Worm (Caenorhabditis elegans) whole organism, L4 larva: ENCODE results near the gene F08G2.4.

Source experiments
- F49E8.2 ChIP-seq: sonication (generic microtip); optimal IDR thresholded peaks from 2 replicates; lab custom pipeline; 2016; ENCODE audit warnings: missing compliant biosample characterization, mild to moderate bottlenecking, missing genetic modification characterization, borderline replicate concordance
- Y48G9A.11 ChIP-seq: fragments of 200-800 bp; sonication (Bioruptor generic); IDR thresholded peaks from 2 replicates; pipeline ENCODE4 v1.3.6; 2022; ENCODE audit warnings: missing genetic modification reagents, missing genetic modification characterization, missing compliant biosample characterization
- Y5F2A.4 ChIP-seq: fragments of 200-800 bp; sonication (Bioruptor generic); optimal IDR thresholded peaks from 2 replicates; lab custom pipeline; 2018; ENCODE audit warnings: mild to moderate bottlenecking, missing genetic modification characterization, missing compliant biosample characterization
- ZK546.5 ChIP-seq, 2 experiments: sonication (generic microtip); optimal IDR thresholded peaks; 2 replicates each; lab custom pipeline; 2017; ENCODE audit warnings: missing biosample characterization in 2 of 2, missing genetic modification characterization in 2 of 2
- aha-1 ChIP-seq: fragments of 150-350 bp; peaks from one replicate; lab custom pipeline; 2014; ENCODE audit warnings: missing biosample characterization, missing genetic modification characterization
- arid-1 ChIP-seq: fragments of 200-800 bp; sonication (Bioruptor generic); conservative IDR thresholded peaks from 2 replicates; pipeline ENCODE4 v1.3.6; 2022; ENCODE audit warnings: missing genetic modification reagents, missing genetic modification characterization, missing compliant biosample characterization
- ceh-20 ChIP-seq: fragments of 200-800 bp; sonication (Bioruptor generic); IDR thresholded peaks from 2 replicates; pipeline ENCODE4 v1.3.6; 2022; ENCODE audit warnings: missing genetic modification reagents, missing genetic modification characterization, missing compliant biosample characterization
- ceh-32 ChIP-seq: sonication (generic microtip); optimal IDR thresholded peaks from 2 replicates; lab custom pipeline; 2016; ENCODE audit warnings: mild to moderate bottlenecking, missing genetic modification characterization, missing compliant biosample characterization; ENCODE audit not compliant: poor library complexity
- ceh-44 ChIP-seq: fragments of 200-800 bp; sonication (Bioruptor generic); IDR thresholded peaks from 2 replicates; pipeline ENCODE4 v1.3.6; 2022; ENCODE audit warnings: missing genetic modification reagents, missing genetic modification characterization, missing compliant biosample characterization
- cey-2 ChIP-seq: sonication (generic microtip); optimal IDR thresholded peaks from 3 replicates; lab custom pipeline; 2017; ENCODE audit warnings: missing genetic modification characterization, mild to moderate bottlenecking, missing compliant biosample characterization, antibody characterized with exemption, borderline replicate concordance; ENCODE audit not compliant: insufficient read depth
- daf-8 ChIP-seq: fragments of 200-800 bp; sonication (Bioruptor generic); IDR thresholded peaks from 2 replicates; pipeline ENCODE4 v1.3.6; 2022; ENCODE audit warnings: missing genetic modification characterization, missing compliant biosample characterization
- dpl-1 ChIP-seq: fragments of 150-350 bp; optimal IDR thresholded peaks from 2 replicates; lab custom pipeline; 2014; ENCODE audit warnings: missing biosample characterization, missing genetic modification reagents, missing genetic modification characterization
- egl-43 ChIP-seq: fragments of 200-800 bp; sonication (Bioruptor generic); IDR thresholded peaks from 2 replicates; pipeline ENCODE4 v1.3.6; 2022; ENCODE audit warnings: missing genetic modification reagents, missing genetic modification characterization, missing compliant biosample characterization
- fkh-10 ChIP-seq: fragments of 150-350 bp; optimal IDR thresholded peaks from 2 replicates; lab custom pipeline; 2014; ENCODE audit warnings: missing biosample characterization, missing genetic modification reagents, missing genetic modification characterization
- hmg-1.1 ChIP-seq: fragments of 200-800 bp; sonication (Bioruptor generic); IDR thresholded peaks from 2 replicates; pipeline ENCODE4 v1.3.6; 2022; ENCODE audit warnings: missing genetic modification reagents, missing genetic modification characterization, missing compliant biosample characterization
- lin-1 ChIP-seq: fragments of 200-800 bp; sonication (Bioruptor generic); IDR thresholded peaks from 2 replicates; pipeline ENCODE4 v1.3.6; 2022; ENCODE audit warnings: missing genetic modification reagents, missing genetic modification characterization, missing compliant biosample characterization
- lin-38 ChIP-seq: fragments of 200-800 bp; sonication (Bioruptor generic); IDR thresholded peaks from 2 replicates; pipeline ENCODE4 v1.3.6; 2022; ENCODE audit warnings: missing genetic modification reagents, missing genetic modification characterization, missing compliant biosample characterization
- lin-39 ChIP-seq: fragments of 150-350 bp; optimal IDR thresholded peaks from 2 replicates; lab custom pipeline; 2014; ENCODE audit warnings: missing biosample characterization, missing genetic modification reagents, missing genetic modification characterization
- lsy-2 ChIP-seq, 2 experiments: fragments of 150-350 bp in 1 of 2; sonication (generic microtip) in 1 of 2; optimal IDR thresholded peaks; 2 replicates each; lab custom pipeline; 2014 to 2017; ENCODE audit warnings: missing biosample characterization in 2 of 2, missing genetic modification characterization in 2 of 2
- madf-5 ChIP-seq, 2 experiments: fragments of 200-800 bp; sonication (Bioruptor generic); IDR thresholded peaks; 2 replicates each; pipeline ENCODE4 v1.3.6; 2022; ENCODE audit warnings: missing compliant biosample characterization in 2 of 2, missing genetic modification characterization in 2 of 2
- nhr-102 ChIP-seq: sonication (generic microtip); optimal IDR thresholded peaks from 2 replicates; lab custom pipeline; 2016; ENCODE audit warnings: mild to moderate bottlenecking, missing genetic modification characterization, moderate library complexity, missing compliant biosample characterization
- nhr-11 ChIP-seq: fragments of 150-350 bp; optimal IDR thresholded peaks from 2 replicates; lab custom pipeline; 2014; ENCODE audit warnings: missing biosample characterization, missing genetic modification characterization
- nhr-111 ChIP-seq: fragments of 200-800 bp; sonication (Bioruptor generic); optimal IDR thresholded peaks from 2 replicates; lab custom pipeline; 2018; ENCODE audit warnings: mild to moderate bottlenecking, missing genetic modification characterization, missing compliant biosample characterization
- nhr-25 ChIP-seq: sonication (generic microtip); optimal IDR thresholded peaks from 2 replicates; lab custom pipeline; 2017; ENCODE audit warnings: missing genetic modification characterization, mild to moderate bottlenecking, missing compliant biosample characterization, antibody characterized with exemption, moderate library complexity, borderline replicate concordance; ENCODE audit not compliant: insufficient read depth
- nhr-41 ChIP-seq: fragments of 200-800 bp; sonication (Bioruptor generic); IDR thresholded peaks from 2 replicates; pipeline ENCODE4 v1.3.6; 2022; ENCODE audit warnings: missing genetic modification reagents, missing genetic modification characterization, missing compliant biosample characterization
- nhr-76 ChIP-seq: fragments of 150-350 bp; optimal IDR thresholded peaks from 2 replicates; lab custom pipeline; 2014; ENCODE audit warnings: missing biosample characterization, missing genetic modification characterization
- pha-4 ChIP-seq, 2 experiments: fragments of 150-350 bp in 1 of 2; fragments of 200-800 bp in 1 of 2; sonication (Bioruptor generic) in 1 of 2; IDR thresholded peaks in 1 of 2; optimal IDR thresholded peaks in 1 of 2; 2 replicates each; pipeline versions ENCODE4 v1.3.6 to Lab custom; 2014 to 2022; ENCODE audit warnings: missing genetic modification characterization in 2 of 2, missing genetic modification reagents in 2 of 2, missing biosample characterization in 1 of 2, missing compliant biosample characterization in 1 of 2
- php-3 ChIP-seq: fragments of 200-800 bp; sonication (Bioruptor generic); IDR thresholded peaks from 2 replicates; pipeline ENCODE4 v1.3.6; 2022; ENCODE audit warnings: missing genetic modification reagents, missing genetic modification characterization, missing compliant biosample characterization
- rbr-2 ChIP-seq: sonication (generic microtip); optimal IDR thresholded peaks from 2 replicates; lab custom pipeline; 2016; ENCODE audit warnings: missing genotype, missing genetic modification characterization, missing compliant biosample characterization
- saeg-2 ChIP-seq: fragments of 200-800 bp; sonication (Bioruptor generic); IDR thresholded peaks from 2 replicates; pipeline ENCODE4 v1.3.6; 2022; ENCODE audit warnings: missing genetic modification reagents, missing genetic modification characterization, missing compliant biosample characterization
- set-16 ChIP-seq: fragments of 200-800 bp; sonication (Bioruptor generic); IDR thresholded peaks from 2 replicates; pipeline ENCODE4 v1.3.6; 2022; ENCODE audit warnings: missing genetic modification reagents, missing genetic modification characterization, missing compliant biosample characterization
- snpc-4 ChIP-seq: fragments of 150-350 bp; optimal IDR thresholded peaks from 2 replicates; lab custom pipeline; 2014; ENCODE audit warnings: missing biosample characterization, missing genetic modification characterization
- unc-130 ChIP-seq: sonication (generic microtip); optimal IDR thresholded peaks from 2 replicates; lab custom pipeline; 2016; ENCODE audit warnings: missing genetic modification reagents, missing genetic modification characterization, missing compliant biosample characterization
- unc-39 ChIP-seq: sonication (generic microtip); optimal IDR thresholded peaks from 2 replicates; lab custom pipeline; 2017; ENCODE audit warnings: missing biosample characterization, missing genetic modification characterization
- unc-62 ChIP-seq, 3 experiments: fragments of 150-350 bp in 1 of 3; sonication (generic microtip); optimal IDR thresholded peaks in 2 of 3; peaks in 1 of 3; 1 replicate in 1 of 3; 2 replicates in 2 of 3; lab custom pipeline; 2014 to 2017; ENCODE audit warnings: missing biosample characterization in 3 of 3, missing genetic modification characterization in 3 of 3, missing genetic modification reagents in 3 of 3, missing genotype in 1 of 3
- zfp-2 ChIP-seq: sonication (generic microtip); optimal IDR thresholded peaks from 2 replicates; lab custom pipeline; 2016; ENCODE audit warnings: mild to moderate bottlenecking, missing genetic modification characterization, missing compliant biosample characterization
- zip-11 ChIP-seq: fragments of 200-800 bp; sonication (Bioruptor generic); IDR thresholded peaks from 2 replicates; pipeline ENCODE4 v1.3.6; 2022; ENCODE audit warnings: missing genetic modification characterization, missing compliant biosample characterization
- ztf-11 ChIP-seq: fragments of 150-350 bp; optimal IDR thresholded peaks from 2 replicates; lab custom pipeline; 2014; ENCODE audit warnings: missing biosample characterization, missing genetic modification characterization

F08G2.4 gene

DNA sequence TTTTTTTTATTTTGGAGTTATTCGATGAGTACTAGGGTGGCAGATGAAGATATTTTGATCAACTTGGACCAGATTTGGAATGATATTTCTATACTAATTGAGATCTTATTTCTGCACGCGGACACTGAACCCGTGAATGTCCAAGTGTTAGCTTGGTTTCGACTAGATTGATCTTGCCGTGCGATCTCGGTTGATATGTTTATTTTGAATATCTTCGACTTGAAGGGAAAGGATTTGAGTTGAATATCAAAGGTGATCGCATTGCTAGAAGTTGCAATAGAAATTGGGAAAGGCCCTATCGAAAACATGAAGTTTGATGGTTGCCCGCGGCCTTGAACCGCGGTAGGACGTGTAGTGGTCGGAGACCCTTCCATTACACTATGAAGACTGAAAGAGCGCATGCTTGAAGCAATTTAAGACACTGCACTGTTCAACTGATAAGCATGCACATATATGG, 49.6 kb upstream of the F08G2.4 start (continued):
- TF ChIP-seq fkh-10 (GFP tag; lab: Kevin White, UChicago) (no peak), unc-130 (GFP tag; lab: Kevin White, UChicago) (no peak), arid-1 (no peak), F49E8.2 (tag; lab: Kevin White, UChicago) (no peak), lin-1 (GFP tag; lab: Robert Waterston, UW) (0 out of 2 replicates have a peak, but pooled peaks have one; percentile 30), nhr-102 (tag; lab: Kevin White, UChicago) (peak; percentile 82), ZK546.5 (tag; optimal IDR thresholded peaks at IDR 0.05; lab: Kevin White, UChicago) (no peak), rbr-2 (tag; lab: Kevin White, UChicago) (peak; percentile 19), ztf-11 (tag; lab: Kevin White, UChicago) (no peak), nhr-25 (tag; lab: Kevin White, UChicago) (no peak), nhr-111 (GFP tag; lab: Kevin White, UChicago) (no peak), unc-39 (tag; lab: Kevin White, UChicago) (no peak), nhr-11 (tag; lab: Kevin White, UChicago) (no peak), aha-1 (tag; lab: Kevin White, UChicago) (peak; percentile 98), lin-39 (tag; lab: Kevin White, UChicago) (no peak)

DNA sequence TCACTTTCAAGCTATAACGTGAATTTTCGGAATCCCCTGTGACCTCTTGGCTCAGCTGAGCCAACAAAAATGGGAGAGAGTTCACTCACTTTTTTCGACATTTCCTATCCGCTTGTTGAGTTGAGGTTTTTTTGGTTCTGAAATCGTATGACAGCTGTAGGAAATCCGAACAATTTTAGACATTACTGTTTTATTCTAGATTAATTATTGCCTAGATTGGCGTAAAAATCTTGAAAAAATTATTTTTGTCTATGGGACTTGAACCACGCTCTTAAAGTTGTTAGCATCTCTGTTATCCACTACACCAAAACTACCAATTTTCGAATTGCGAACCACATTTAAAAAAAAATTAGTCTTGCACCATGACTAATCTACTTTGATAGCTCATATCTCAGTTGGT, 46.5 kb upstream of the F08G2.4 start, which contains the start of gene C01B9.4:
C01B9.4 (minus strand) TSS at position 101 of the 400 bp plus-strand sequence.
- TF ChIP-seq zfp-2 (tag; lab: Kevin White, UChicago), result no peak
- TF ChIP-seq ztf-11 (tag; lab: Kevin White, UChicago), result no peak
- no peak for TF ChIP-seq ceh-44 (GFP tag; lab: Robert Waterston, UW)
- TF ChIP-seq Y48G9A.11, result no peak
- TF ChIP-seq hmg-1.1 (GFP tag; lab: Robert Waterston, UW), result no peak
- no peak for TF ChIP-seq daf-8 (GFP tag; lab: Robert Waterston, UW)
- no peak for TF ChIP-seq lin-38 (GFP tag; lab: Robert Waterston, UW)
- TF ChIP-seq ceh-20 (GFP tag; lab: Robert Waterston, UW), result no peak

DNA sequence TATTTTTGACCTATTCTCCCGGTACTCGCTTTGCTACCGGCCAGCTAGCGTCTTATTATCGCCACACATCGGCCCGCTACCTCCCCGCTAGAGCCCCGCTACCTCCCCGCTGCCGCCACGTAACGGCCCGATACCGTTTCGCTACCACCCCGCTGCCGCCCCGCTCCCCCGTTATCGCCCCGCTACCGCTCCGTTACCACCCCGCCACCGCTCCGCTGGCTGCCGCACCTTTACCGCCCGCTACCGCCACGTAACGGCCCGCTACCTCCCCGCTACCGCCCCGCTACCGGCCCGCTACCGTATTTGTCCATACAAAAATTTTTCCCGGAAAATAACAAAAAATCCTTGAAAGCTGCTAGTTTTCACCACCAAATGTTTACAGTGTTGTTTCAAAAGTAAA, 44.8 kb upstream of the F08G2.4 start:
- TF ChIP-seq saeg-2 (0 out of 2 replicates have a peak, but pooled peaks have one; percentile 6), egl-43 (GFP tag; lab: Robert Waterston, UW) (peak; percentile 58; the same call in 1 of the 2 replicates), set-16 (GFP tag; lab: Robert Waterston, UW) (peak; percentile 98), nhr-111 (GFP tag; lab: Kevin White, UChicago) (no peak), pha-4 (GFP tag; IDR thresholded peaks at IDR 0.05; lab: Robert Waterston, UW) (peak; percentile 32; the same call in 1 of the 2 replicates), pha-4 (tag; optimal IDR thresholded peaks at IDR 0.05; lab: Kevin White, UChicago) (no peak)

DNA sequence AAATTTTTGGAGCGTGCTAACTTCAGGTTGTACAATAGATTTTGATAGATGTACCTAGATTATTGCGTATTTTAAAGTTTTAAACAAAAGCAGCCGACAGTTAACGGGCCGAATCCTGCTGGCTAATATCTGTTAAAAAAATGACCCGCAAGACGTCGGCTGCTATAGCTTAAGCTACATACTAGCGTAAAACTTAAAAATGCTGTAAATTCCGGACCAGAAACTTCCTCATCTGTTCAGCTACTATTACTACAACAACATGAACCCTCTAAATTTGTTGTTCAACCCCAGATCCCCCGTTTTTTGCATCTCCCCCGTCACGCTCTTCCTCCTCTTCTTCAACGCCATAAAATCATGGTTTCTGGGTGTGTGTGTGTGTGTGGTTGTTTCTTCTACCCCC, 43.5 kb upstream of the F08G2.4 start:
- no peak for TF ChIP-seq ceh-44 (GFP tag; lab: Robert Waterston, UW)
- peak in 1 of 2 experiments; percentile 91 for TF ChIP-seq unc-62 (GFP tag; optimal IDR thresholded peaks at IDR 0.05 in 1 of 2; lab: Kevin White, UChicago)
- no peak for TF ChIP-seq unc-62 (tag; optimal IDR thresholded peaks at IDR 0.05; lab: Kevin White, UChicago)

DNA sequence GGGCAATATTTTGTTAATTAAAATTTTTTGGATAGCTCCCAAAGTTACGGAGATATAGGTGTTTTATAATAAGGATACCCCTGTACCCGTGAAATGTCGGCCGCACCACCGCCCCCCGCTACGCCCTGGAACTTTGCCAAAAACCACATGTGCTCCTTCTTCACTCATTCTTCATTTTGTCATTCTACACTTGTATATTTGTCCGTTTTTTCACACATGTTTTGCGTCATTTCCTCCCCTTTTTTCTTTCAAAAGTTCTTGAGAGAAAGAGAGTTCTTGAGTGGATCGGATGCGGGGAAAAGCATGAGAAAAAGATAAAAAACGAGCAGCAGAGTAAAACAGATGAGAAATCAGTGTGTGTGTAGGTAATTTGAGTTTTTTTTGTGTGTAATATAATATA, 41.6 kb upstream of the F08G2.4 start:
- TF ChIP-seq dpl-1 (GFP tag; lab: Kevin White, UChicago), result no peak
- no peak for TF ChIP-seq set-16 (GFP tag; lab: Robert Waterston, UW)
- TF ChIP-seq snpc-4 (tag; lab: Kevin White, UChicago), result no peak
- no peak for TF ChIP-seq php-3
- TF ChIP-seq pha-4 (GFP tag; IDR thresholded peaks at IDR 0.05; lab: Robert Waterston, UW), result no peak
- TF ChIP-seq pha-4 (tag; optimal IDR thresholded peaks at IDR 0.05; lab: Kevin White, UChicago), result no peak
- no peak for TF ChIP-seq saeg-2
- no peak for TF ChIP-seq nhr-76 (tag; lab: Kevin White, UChicago)
- TF ChIP-seq arid-1, result no peak
- TF ChIP-seq lsy-2 (tag; optimal IDR thresholded peaks at IDR 0.05; lab: Kevin White, UChicago), result no peak
- TF ChIP-seq cey-2 (tag; lab: Kevin White, UChicago), result no peak
- no peak for TF ChIP-seq aha-1 (tag; lab: Kevin White, UChicago)
- TF ChIP-seq ceh-32 (tag; lab: Kevin White, UChicago), result no peak
- no peak for TF ChIP-seq lin-38 (GFP tag; lab: Robert Waterston, UW)
- TF ChIP-seq Y5F2A.4 (GFP tag; lab: Kevin White, UChicago), result no peak
- TF ChIP-seq zip-11, result no peak
- TF ChIP-seq madf-5 (GFP tag; IDR thresholded peaks at IDR 0.05; lab: Robert Waterston, UW), result no peak
- TF ChIP-seq nhr-41, result no peak
